Fruit fly (Drosophila melanogaster): ENCODE results near the gene CG6299.

dm6 chrX:15511399-15511798 is 48.9 kb downstream of the CG6299 start:
- TF ChIP-seq CG1620 (GFP tag; optimal IDR thresholded peaks at IDR 0.05) (no peak), CG11617 (GFP tag; optimal IDR thresholded peaks at IDR 0.05) (peak; percentile 47), kay (GFP tag; ENCODE audit: borderline replicate concordance) (no peak)
